Worm (Caenorhabditis elegans): ENCODE measurements around the gene fln-2.

The fln-2 gene

ce11 chrX:9372221-9372620 is 25.3 kb upstream of the fln-2 start:
- TF ChIP-seq unc-62 (GFP tag; optimal IDR thresholded peaks at IDR 0.05 in 1 of 2) = peak in 1 of 2 experiments; percentile 28
- TF ChIP-seq unc-62 (tag; optimal IDR thresholded peaks at IDR 0.05) = no peak
- TF ChIP-seq nhr-111 (GFP tag; optimal IDR thresholded peaks at IDR 0.05) = no peak
- TF ChIP-seq set-16 (GFP tag; IDR thresholded peaks at IDR 0.05) = no peak
- no peak for TF ChIP-seq nhr-6 (tag; optimal IDR thresholded peaks at IDR 0.05)

- no peak for TF ChIP-seq egl-43 (GFP tag; IDR thresholded peaks at IDR 0.05)
- no peak for TF ChIP-seq Y105C5A.15 (GFP tag; IDR thresholded peaks at IDR 0.05)
- no peak for TF ChIP-seq egl-27 (tag; optimal IDR thresholded peaks at IDR 0.05)
- TF ChIP-seq hlh-11 (tag; optimal IDR thresholded peaks at IDR 0.05) = peak; percentile 40
- TF ChIP-seq saeg-2 (GFP tag; IDR thresholded peaks at IDR 0.05) = 0 out of 2 replicates have a peak, but pooled peaks have one; percentile 46
- TF ChIP-seq ceh-32 (tag; optimal IDR thresholded peaks at IDR 0.05; ENCODE audit: poor library complexity) = no peak
- peak; percentile 36 for TF ChIP-seq F49E8.2 (tag; optimal IDR thresholded peaks at IDR 0.05; ENCODE audit: borderline replicate concordance)
- no peak for TF ChIP-seq fkh-10 (GFP tag; optimal IDR thresholded peaks at IDR 0.05)
- no peak for TF ChIP-seq nhr-25 (tag; optimal IDR thresholded peaks at IDR 0.05; ENCODE audit: borderline replicate concordance, insufficient read depth)
- TF ChIP-seq lin-39 (tag; optimal IDR thresholded peaks at IDR 0.05) = no peak
- peak; percentile 74; the same call in 1 of the 2 replicates for TF ChIP-seq zfp-3 (GFP tag; conservative IDR thresholded peaks at IDR 0.05)
- peak; percentile 22 for TF ChIP-seq F37D6.2 (tag; optimal IDR thresholded peaks at IDR 0.05)
- TF ChIP-seq nhr-42 (GFP tag; IDR thresholded peaks at IDR 0.05) = peak; percentile 52; the same call in 1 of the 2 replicates
- no peak for TF ChIP-seq ces-1 (GFP tag; optimal IDR thresholded peaks at IDR 0.05)
- peak; percentile 76; the same call in 1 of the 2 replicates for TF ChIP-seq dmd-8 (GFP tag; IDR thresholded peaks at IDR 0.05)
- peak; percentile 31; the same call in 1 of the 2 replicates for TF ChIP-seq tra-1 (GFP tag; IDR thresholded peaks at IDR 0.05)
- TF ChIP-seq hmg-1.1 (GFP tag; IDR thresholded peaks at IDR 0.05) = peak; percentile 82
- TF ChIP-seq cey-2 (tag; optimal IDR thresholded peaks at IDR 0.05; ENCODE audit: borderline replicate concordance, insufficient read depth) = no peak
- TF ChIP-seq nhr-11 (tag; optimal IDR thresholded peaks at IDR 0.05) = no peak
- TF ChIP-seq set-16 (GFP tag; IDR thresholded peaks at IDR 0.05) = no peak
- peak; percentile 58; the same call in 1 of the 2 replicates for TF ChIP-seq madf-9 (GFP tag; conservative IDR thresholded peaks at IDR 0.05)
- TF ChIP-seq madf-5 (GFP tag; IDR thresholded peaks at IDR 0.05) = peak in 1 of 2 experiments; percentile 44; a peak in 1 of 4 replicates
- no peak for TF ChIP-seq dpl-1 (GFP tag; optimal IDR thresholded peaks at IDR 0.05)
- no peak for TF ChIP-seq zag-1 (tag; optimal IDR thresholded peaks at IDR 0.05)
- TF ChIP-seq nhr-28 (tag; optimal IDR thresholded peaks at IDR 0.05) = no peak
- TF ChIP-seq Y75B8A.6 (GFP tag; IDR thresholded peaks at IDR 0.05) = peak; percentile 26; the same call in 1 of the 2 replicates
- TF ChIP-seq dmd-9 (GFP tag; IDR thresholded peaks at IDR 0.05) = no peak
- TF ChIP-seq F26F4.8 (GFP tag; conservative IDR thresholded peaks at IDR 0.05) = peak; percentile 66; the same call in 1 of the 2 replicates
- TF ChIP-seq fos-1 (tag; optimal IDR thresholded peaks at IDR 0.05) = no peak
- TF ChIP-seq zip-11 (GFP tag; IDR thresholded peaks at IDR 0.05) = no peak
- no peak for TF ChIP-seq nhr-77 (tag; optimal IDR thresholded peaks at IDR 0.05)
- TF ChIP-seq arid-1 (GFP tag; conservative IDR thresholded peaks at IDR 0.05) = peak; percentile 74
- TF ChIP-seq spr-3 (GFP tag; optimal IDR thresholded peaks at IDR 0.05) = peak; percentile 14
- no peak for TF ChIP-seq hlh-30 (tag; optimal IDR thresholded peaks at IDR 0.05; ENCODE audit: insufficient read depth)
- no peak for TF ChIP-seq attf-4 (tag; optimal IDR thresholded peaks at IDR 0.05)
- peak; percentile 88 for TF ChIP-seq snpc-1.2 (GFP tag; IDR thresholded peaks at IDR 0.05)
- peak; percentile 35 for TF ChIP-seq dve-1 (tag; optimal IDR thresholded peaks at IDR 0.05; ENCODE audit: insufficient read depth)
- peak; percentile 1 for TF ChIP-seq lin-13 (GFP tag; optimal IDR thresholded peaks at IDR 0.05)
- peak; percentile 68; the same call in 1 of the 2 replicates for TF ChIP-seq vab-7 (GFP tag; IDR thresholded peaks at IDR 0.05)
- peak in 1 of 2 experiments; percentile 24 for TF ChIP-seq lsy-2 (tag; optimal IDR thresholded peaks at IDR 0.05)
- peak; percentile 79 for TF ChIP-seq lin-1 (GFP tag; IDR thresholded peaks at IDR 0.05)
- TF ChIP-seq ztf-11 (tag; optimal IDR thresholded peaks at IDR 0.05) = no peak
- no peak for TF ChIP-seq aha-1 (tag)
- TF ChIP-seq zfp-2 (tag; optimal IDR thresholded peaks at IDR 0.05) = no peak
- peak; percentile 59 for TF ChIP-seq mep-1 (tag; optimal IDR thresholded peaks at IDR 0.05)
Measured at ce11 chrX:9372987-9373386, 24.5 kb upstream of the fln-2 start.
